Fruit fly (Drosophila melanogaster): Measurements from ENCODE around the gene Ccz1.

DNA sequence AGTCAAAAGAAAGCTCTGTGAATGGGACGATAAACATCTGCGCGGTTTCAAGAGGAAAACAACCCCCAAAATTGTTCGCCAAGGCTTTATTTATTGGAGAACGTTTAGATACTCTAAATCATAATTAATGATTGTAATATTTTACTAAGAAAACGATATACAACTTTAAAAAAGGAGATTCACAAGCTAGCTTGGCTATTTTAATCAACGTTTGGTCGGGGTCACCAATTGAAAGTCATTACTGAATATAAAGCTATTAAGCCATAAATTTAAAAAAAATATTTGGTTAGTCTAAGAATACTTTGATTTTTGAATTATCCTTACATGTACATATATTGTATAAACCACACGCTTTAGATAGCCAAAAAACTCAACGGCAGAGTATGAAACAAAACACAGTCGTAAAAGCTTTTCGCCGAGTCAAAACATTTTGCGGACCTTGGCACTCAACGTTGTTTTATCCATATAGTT is 6.8 kb downstream of the Ccz1 start, which contains the start of gene Fie:
- TF ChIP-seq CG8478 (optimal IDR thresholded peaks at IDR 0.05) (no peak), CTCF (optimal IDR thresholded peaks at IDR 0.05) (no peak)

All from S2 (cell line).